Worm (Caenorhabditis elegans): ENCODE data around the gene F43H9.3.

The F43H9.3 gene

DNA sequence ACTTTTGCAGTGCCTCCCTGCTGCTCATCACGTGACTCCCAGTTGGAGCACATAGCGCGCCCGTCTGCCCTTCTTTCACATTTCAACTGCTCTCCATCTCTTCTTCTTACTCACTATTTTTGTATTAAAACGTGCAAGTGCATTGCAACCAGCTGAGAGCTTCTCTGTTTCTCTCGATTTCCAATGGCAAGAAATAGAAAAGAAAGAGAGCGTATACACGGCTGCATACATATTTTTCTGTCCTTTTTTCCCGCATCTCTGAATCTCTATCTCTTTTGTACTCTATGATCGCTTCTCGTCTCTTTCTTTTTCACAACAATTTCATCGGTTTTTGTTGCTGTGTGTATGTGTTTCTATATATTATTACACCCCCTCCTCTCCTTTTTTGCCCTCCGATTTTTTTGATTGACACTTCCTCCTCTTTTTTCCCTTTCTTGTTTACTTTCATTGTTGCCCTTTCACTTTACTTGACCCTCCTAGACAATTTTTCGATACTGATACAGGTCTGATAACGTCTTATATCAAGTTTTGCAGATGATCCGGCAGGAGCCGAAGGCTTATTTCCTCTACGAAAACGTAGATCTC is 23.7 kb downstream of the F43H9.3 start, which contains the start of gene Y97E10AR.1 (continued):
- TF ChIP-seq Y116A8C.19 (tag; optimal IDR thresholded peaks at IDR 0.05; ENCODE audit: borderline replicate concordance), result no peak
- TF ChIP-seq grh-1 (GFP tag; IDR thresholded peaks at IDR 0.05), result no peak
- TF ChIP-seq ztf-4 (tag; optimal IDR thresholded peaks at IDR 0.05), result peak; percentile 48
- no peak for TF ChIP-seq sptf-1 (tag; optimal IDR thresholded peaks at IDR 0.05)
- TF ChIP-seq nhr-11 (tag; optimal IDR thresholded peaks at IDR 0.05), result peak; percentile 49
- TF ChIP-seq pqm-1 (tag; optimal IDR thresholded peaks at IDR 0.05), result no peak
- TF ChIP-seq lin-39 (tag; optimal IDR thresholded peaks at IDR 0.05), result peak; percentile 51
- TF ChIP-seq fos-1 (tag; optimal IDR thresholded peaks at IDR 0.05), result no peak
- peak; percentile 29; the same call in 1 of the 2 replicates for TF ChIP-seq ceh-88 (GFP tag; IDR thresholded peaks at IDR 0.05)
- TF ChIP-seq ztf-11 (tag; optimal IDR thresholded peaks at IDR 0.05), result peak in 1 of 2 experiments; percentile 41
- TF ChIP-seq nhr-85 (tag), result peak; percentile 57
- peak; percentile 22 for TF ChIP-seq ceh-8 (GFP tag; optimal IDR thresholded peaks at IDR 0.05)
- no peak for TF ChIP-seq hlh-17 (GFP tag; optimal IDR thresholded peaks at IDR 0.05; ENCODE audit: borderline replicate concordance)
- TF ChIP-seq nhr-28 (tag; optimal IDR thresholded peaks at IDR 0.05), result no peak
- TF ChIP-seq mab-9 (GFP tag; IDR thresholded peaks at IDR 0.05), result 0 out of 2 replicates have a peak, but pooled peaks have one; percentile 17
- TF ChIP-seq unc-130 (tag; optimal IDR thresholded peaks at IDR 0.05), result no peak
- TF ChIP-seq zip-4 (GFP tag; optimal IDR thresholded peaks at IDR 0.05), result peak; percentile 22
- peak; percentile 3 for TF ChIP-seq snpc-4 (tag; optimal IDR thresholded peaks at IDR 0.05)
- TF ChIP-seq nhr-90 (tag; optimal IDR thresholded peaks at IDR 0.05; ENCODE audit: poor library complexity), result no peak
- peak; percentile 70 for TF ChIP-seq rnt-1 (tag; optimal IDR thresholded peaks at IDR 0.05)
- TF ChIP-seq fkh-4 (tag; optimal IDR thresholded peaks at IDR 0.05; ENCODE audit: borderline replicate concordance), result peak; percentile 45
- peak in 2 of 3 experiments; percentile 17 to 68 for TF ChIP-seq ceh-82 (tag; optimal IDR thresholded peaks at IDR 0.05)
- peak; percentile 90 for TF ChIP-seq unc-86 (tag; optimal IDR thresholded peaks at IDR 0.05)
- peak; percentile 69 for TF ChIP-seq isw-1 (GFP tag; IDR thresholded peaks at IDR 0.05)
- peak; percentile 76 for TF ChIP-seq nhr-20 (tag; optimal IDR thresholded peaks at IDR 0.05)
- TF ChIP-seq xbp-1 (tag; optimal IDR thresholded peaks at IDR 0.05), result peak; percentile 67
- TF ChIP-seq unc-98 (GFP tag; IDR thresholded peaks at IDR 0.05), result no peak
- peak; percentile 17 to 79 for TF ChIP-seq mdl-1 (tag; optimal IDR thresholded peaks at IDR 0.05)
- peak; percentile 73 for TF ChIP-seq C16A3.4 (tag; optimal IDR thresholded peaks at IDR 0.05)
- no peak for TF ChIP-seq sup-37 (GFP tag; optimal IDR thresholded peaks at IDR 0.05)
- peak; percentile 73 for TF ChIP-seq egl-13 (tag; optimal IDR thresholded peaks at IDR 0.05)
- TF ChIP-seq pax-3 (tag; optimal IDR thresholded peaks at IDR 0.05), result no peak
- TF ChIP-seq snu-23 (GFP tag; optimal IDR thresholded peaks at IDR 0.05), result peak; percentile 81
- peak; percentile 25 for TF ChIP-seq F16B12.6 (tag; optimal IDR thresholded peaks at IDR 0.05)
- TF ChIP-seq lin-35 (GFP tag; optimal IDR thresholded peaks at IDR 0.05), result peak; percentile 40 to 64
- TF ChIP-seq efl-3 (GFP tag; optimal IDR thresholded peaks at IDR 0.05), result no peak
- TF ChIP-seq mep-1 (tag; optimal IDR thresholded peaks at IDR 0.05), result peak; percentile 76
- TF ChIP-seq ets-5 (GFP tag; IDR thresholded peaks at IDR 0.05), result no peak
- TF ChIP-seq ceh-90 (tag; optimal IDR thresholded peaks at IDR 0.05), result no peak
- no peak for TF ChIP-seq hlh-4 (tag; optimal IDR thresholded peaks at IDR 0.05)
- TF ChIP-seq ces-1 (GFP tag; optimal IDR thresholded peaks at IDR 0.05), result no peak
- peak; percentile 70 for TF ChIP-seq lir-3 (tag; optimal IDR thresholded peaks at IDR 0.05; ENCODE audit: poor library complexity)
- TF ChIP-seq ama-1 (optimal IDR thresholded peaks at IDR 0.05), result no peak
- TF ChIP-seq lin-13 (GFP tag; optimal IDR thresholded peaks at IDR 0.05), result peak; percentile 50
- TF ChIP-seq egl-27 (tag; optimal IDR thresholded peaks at IDR 0.05), result peak in 1 of 2 experiments; percentile 50
- peak; percentile 77 for TF ChIP-seq irx-1 (tag; optimal IDR thresholded peaks at IDR 0.05)
- TF ChIP-seq zag-1 (tag; optimal IDR thresholded peaks at IDR 0.05), result peak; percentile 72
- no peak for TF ChIP-seq sox-4 (tag; optimal IDR thresholded peaks at IDR 0.05)
- no peak for TF ChIP-seq C34B4.2 (tag; optimal IDR thresholded peaks at IDR 0.05)
- TF ChIP-seq elt-2 (tag; optimal IDR thresholded peaks at IDR 0.05), result peak; percentile 81

All from whole organism, L1 larva.